Worm (Caenorhabditis elegans) whole organism, L4/young adult: ENCODE data around the gene F56D5.9.

Experiments
- W03F9.2 ChIP-seq: fragments of 150-350 bp; optimal IDR thresholded peaks from 2 replicates; lab custom pipeline; 2014; ENCODE audit warnings: missing biosample characterization, missing genetic modification characterization
- dao-5 ChIP-seq: sonication (generic microtip); optimal IDR thresholded peaks from 2 replicates; lab custom pipeline; 2016; ENCODE audit warnings: missing genotype, missing genetic modification characterization, moderate library complexity, missing compliant biosample characterization
- him-1 ChIP-seq: sonication (generic microtip); optimal IDR thresholded peaks from 2 replicates; lab custom pipeline; 2016; ENCODE audit warnings: missing genotype, missing genetic modification reagents, missing genetic modification characterization, missing compliant biosample characterization

DNA sequence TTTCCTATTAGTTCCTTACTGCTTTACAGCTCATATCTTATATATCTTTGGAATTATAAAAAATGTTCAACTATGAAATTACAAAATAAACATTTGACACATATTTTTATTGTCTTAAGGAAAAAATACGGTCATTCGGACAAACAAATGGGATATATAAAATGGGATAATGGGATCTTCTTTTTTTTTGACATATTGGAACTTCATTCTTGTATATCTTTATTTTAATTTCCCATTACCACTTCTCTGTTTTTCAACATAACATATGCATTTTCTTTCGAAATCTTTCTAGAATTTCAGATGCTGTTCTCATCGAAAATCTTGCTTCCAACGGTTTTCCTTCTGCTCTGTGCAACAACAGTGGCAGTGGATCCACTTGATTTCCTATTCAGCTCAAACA is 37.5 kb downstream of the F56D5.9 start, which contains the start of gene C10C5.7:
- TF ChIP-seq dao-5 (tag; lab: Kevin White, UChicago) (no peak), him-1 (tag; lab: Kevin White, UChicago) (no peak), W03F9.2 (no peak)
